Fruit fly (Drosophila melanogaster) whole organism, embryonic: ENCODE data around the gene red.

Source experiments
- Awh ChIP-seq: fragments of 200-800 bp; sonication (Bioruptor generic); IDR thresholded peaks from 2 replicates; pipeline ENCODE4, ENCODE4 v1.3.6; 2022; ENCODE audit warnings: missing biosample characterization, missing genetic modification characterization
- B-H2 ChIP-seq: fragments of 200-800 bp; sonication (Bioruptor generic); optimal IDR thresholded peaks from 2 replicates; lab custom pipeline; 2018; ENCODE audit warnings: missing biosample characterization, mild to moderate bottlenecking, missing genetic modification characterization
- CG10959 ChIP-seq: fragments of 200-800 bp; sonication (Bioruptor generic); IDR thresholded peaks from 2 replicates; pipeline ENCODE4 v1.3.6; 2022; ENCODE audit warnings: missing biosample characterization, missing genetic modification characterization
- CG11093 ChIP-seq: fragments of 200-800 bp; sonication (Bioruptor generic); IDR thresholded peaks from 3 replicates; pipeline ENCODE4 v1.3.6; 2022; ENCODE audit warnings: missing biosample characterization, missing genetic modification characterization
- CG13123 ChIP-seq: fragments of 200-800 bp; sonication (Bioruptor generic); optimal IDR thresholded peaks from 2 replicates; lab custom pipeline; 2016; ENCODE audit warnings: missing biosample characterization, missing genetic modification characterization
- CG13894 ChIP-seq: fragments of 200-800 bp; sonication (Bioruptor generic); optimal IDR thresholded peaks from 3 replicates; lab custom pipeline; 2018; ENCODE audit warnings: missing biosample characterization, mild to moderate bottlenecking, missing genetic modification characterization, moderate library complexity
- CG15479 ChIP-seq: fragments of 200-800 bp; sonication (Bioruptor generic); optimal IDR thresholded peaks from 3 replicates; lab custom pipeline; 2019; ENCODE audit warnings: missing biosample characterization, mild to moderate bottlenecking, missing genetic modification characterization, moderate library complexity
- CG15696 ChIP-seq: fragments of 200-800 bp; sonication (Bioruptor generic); optimal IDR thresholded peaks from 2 replicates; lab custom pipeline; 2019; ENCODE audit warnings: missing biosample characterization, mild to moderate bottlenecking, missing genetic modification characterization, moderate library complexity
- CG17359 ChIP-seq: fragments of 200-800 bp; sonication (Bioruptor generic); optimal IDR thresholded peaks from 3 replicates; lab custom pipeline; 2018; ENCODE audit warnings: missing biosample characterization, mild to moderate bottlenecking, missing genetic modification characterization, moderate library complexity
- CG17568 ChIP-seq: fragments of 200-800 bp; sonication (Bioruptor generic); optimal IDR thresholded peaks from 2 replicates; lab custom pipeline; 2018; ENCODE audit warnings: missing biosample characterization, mild to moderate bottlenecking, missing genetic modification characterization, moderate library complexity
- CG17802 ChIP-seq: fragments of 200-800 bp; sonication (Bioruptor generic); optimal IDR thresholded peaks from 2 replicates; lab custom pipeline; 2018; ENCODE audit warnings: missing biosample characterization, mild to moderate bottlenecking, missing genetic modification characterization, moderate library complexity
- CG3163 ChIP-seq: fragments of 200-800 bp; sonication (Bioruptor generic); optimal IDR thresholded peaks from 3 replicates; lab custom pipeline; 2016; ENCODE audit warnings: missing biosample characterization, missing genetic modification characterization
- CG32767 ChIP-seq: fragments of 200-800 bp; sonication (Bioruptor generic); IDR thresholded peaks from 2 replicates; pipeline ENCODE4 v1.3.6; 2022; ENCODE audit warnings: missing biosample characterization, missing genetic modification characterization
- CG32772 ChIP-seq: fragments of 200-800 bp; sonication (Bioruptor generic); IDR thresholded peaks from 2 replicates; pipeline ENCODE4 v1.3.6; 2022; ENCODE audit warnings: missing biosample characterization, missing genetic modification characterization
- CG6175 ChIP-seq: fragments of 200-800 bp; sonication (Bioruptor generic); IDR thresholded peaks from 3 replicates; pipeline ENCODE4 v1.3.6; 2022; ENCODE audit warnings: missing biosample characterization, missing genetic modification characterization
- CG8281 ChIP-seq: fragments of 200-800 bp; sonication (Bioruptor generic); optimal IDR thresholded peaks from 2 replicates; lab custom pipeline; 2018; ENCODE audit warnings: missing biosample characterization, mild to moderate bottlenecking, missing genetic modification characterization, moderate library complexity
- CG8359 ChIP-seq: fragments of 200-800 bp; sonication (Bioruptor generic); optimal IDR thresholded peaks from 2 replicates; lab custom pipeline; 2017; ENCODE audit warnings: missing biosample characterization, mild to moderate bottlenecking, missing genetic modification characterization, borderline replicate concordance
- CG8478 ChIP-seq: fragments of >200 bp; optimal IDR thresholded peaks from 2 replicates; lab custom pipeline; 2018
- Chrac-16 ChIP-seq: fragments of 200-800 bp; sonication (Bioruptor generic); optimal IDR thresholded peaks from 3 replicates; lab custom pipeline; 2016; ENCODE audit warnings: missing biosample characterization, missing genetic modification characterization
- Dip2 ChIP-seq: fragments of 200-800 bp; sonication (Bioruptor generic); IDR thresholded peaks from 2 replicates; pipeline ENCODE4 v1.3.6; 2022; ENCODE audit warnings: missing biosample characterization, missing genetic modification characterization
- HHEX ChIP-seq: fragments of 200-800 bp; sonication (Bioruptor generic); optimal IDR thresholded peaks from 3 replicates; lab custom pipeline; 2017; ENCODE audit warnings: missing biosample characterization, mild to moderate bottlenecking, missing genetic modification characterization, missing genetic modification reagents
- Hr78 ChIP-seq, 2 experiments: fragments of 200-800 bp in 1 of 2; fragments of >200 bp in 1 of 2; sonication (Bioruptor generic) in 1 of 2; optimal IDR thresholded peaks; 2 replicates each; lab custom pipeline; 2017 to 2019; ENCODE audit warnings: missing biosample characterization in 2 of 2, missing genetic modification characterization in 2 of 2, mild to moderate bottlenecking in 1 of 2, moderate library complexity in 1 of 2
- MESR4 ChIP-seq: fragments of 200-800 bp; sonication (Bioruptor generic); optimal IDR thresholded peaks from 2 replicates; lab custom pipeline; 2018; ENCODE audit warnings: missing biosample characterization, mild to moderate bottlenecking, missing genetic modification characterization, moderate library complexity
- Neu2 ChIP-seq: fragments of 200-800 bp; sonication (Bioruptor generic); optimal IDR thresholded peaks from 3 replicates; lab custom pipeline; 2016; ENCODE audit warnings: missing biosample characterization, missing genetic modification characterization, borderline replicate concordance
- Sox102F ChIP-seq: fragments of 200-800 bp; sonication (Bioruptor generic); optimal IDR thresholded peaks from 2 replicates; lab custom pipeline; 2018; ENCODE audit warnings: missing biosample characterization, mild to moderate bottlenecking, missing genetic modification characterization, moderate library complexity
- Spps ChIP-seq: fragments of 200-800 bp; sonication (Bioruptor generic); optimal IDR thresholded peaks from 2 replicates; lab custom pipeline; 2018; ENCODE audit warnings: missing biosample characterization, mild to moderate bottlenecking, missing genetic modification characterization
- Taf1 ChIP-seq: fragments of 200-800 bp; sonication (Bioruptor generic); IDR thresholded peaks from 2 replicates; pipeline ENCODE4 v1.3.6; 2022; ENCODE audit warnings: missing biosample characterization, missing genetic modification characterization
- Usf ChIP-seq: fragments of 200-800 bp; sonication (Bioruptor generic); optimal IDR thresholded peaks from 2 replicates; lab custom pipeline; 2017; ENCODE audit warnings: missing genotype, missing biosample characterization, missing genetic modification characterization
- ara ChIP-seq: fragments of 200-800 bp; sonication (Bioruptor generic); IDR thresholded peaks from 2 replicates; pipeline ENCODE4 v1.3.6; 2022; ENCODE audit warnings: missing biosample characterization, missing genetic modification characterization
- ato ChIP-seq: fragments of 200-800 bp; sonication (Bioruptor generic); IDR thresholded peaks from 2 replicates; pipeline ENCODE4 v1.3.6; 2022; ENCODE audit warnings: missing biosample characterization, missing genetic modification characterization; ENCODE audit not compliant: partially characterized antibody
- bab2 ChIP-seq: fragments of 200-800 bp; sonication (Bioruptor generic); optimal IDR thresholded peaks from 2 replicates; lab custom pipeline; 2016; ENCODE audit warnings: missing biosample characterization, missing genetic modification characterization
- crc ChIP-seq: fragments of 200-800 bp; sonication (Bioruptor generic); optimal IDR thresholded peaks from 2 replicates; lab custom pipeline; 2016; ENCODE audit warnings: missing biosample characterization, missing genetic modification characterization
- cwo ChIP-seq: fragments of 200-800 bp; sonication (Bioruptor generic); optimal IDR thresholded peaks from 3 replicates; lab custom pipeline; 2017; ENCODE audit warnings: missing biosample characterization, missing genetic modification characterization, mild to moderate bottlenecking, moderate library complexity, missing genetic modification reagents
- grau ChIP-seq: fragments of 200-800 bp; optimal IDR thresholded peaks from 3 replicates; lab custom pipeline; 2019; ENCODE audit warnings: missing biosample characterization, mild to moderate bottlenecking, missing genetic modification characterization, moderate library complexity
- grn ChIP-seq: fragments of 200-800 bp; sonication (Bioruptor generic); optimal IDR thresholded peaks from 3 replicates; lab custom pipeline; 2017; ENCODE audit warnings: missing biosample characterization, missing genetic modification characterization
- insv ChIP-seq, 2 experiments: fragments of 200-800 bp; sonication (Bioruptor generic); optimal IDR thresholded peaks; 3 replicates each; lab custom pipeline; 2016 to 2018; ENCODE audit warnings: missing biosample characterization in 2 of 2, missing genetic modification characterization in 2 of 2
- kah ChIP-seq: fragments of 200-800 bp; sonication (Bioruptor generic); optimal IDR thresholded peaks from 2 replicates; lab custom pipeline; 2018; ENCODE audit warnings: missing biosample characterization, mild to moderate bottlenecking, missing genetic modification characterization
- lab ChIP-seq: fragments of 200-800 bp; sonication (Bioruptor generic); optimal IDR thresholded peaks from 3 replicates; lab custom pipeline; 2017; ENCODE audit warnings: missing biosample characterization, missing genetic modification characterization, mild to moderate bottlenecking, moderate library complexity, missing genetic modification reagents
- maf-S ChIP-seq: fragments of 200-800 bp; sonication (Bioruptor generic); optimal IDR thresholded peaks from 2 replicates; lab custom pipeline; 2016; ENCODE audit warnings: missing biosample characterization, missing genetic modification characterization
- pb ChIP-seq: fragments of 200-800 bp; sonication (Bioruptor generic); optimal IDR thresholded peaks from 3 replicates; lab custom pipeline; 2016; ENCODE audit warnings: missing biosample characterization, missing genetic modification characterization
- ro ChIP-seq: fragments of 200-800 bp; sonication (Bioruptor generic); IDR thresholded peaks from 2 replicates; pipeline ENCODE4 v1.3.6; 2022; ENCODE audit warnings: missing biosample characterization, missing genetic modification characterization
- sens ChIP-seq: fragments of 200-800 bp; sonication (Bioruptor generic); peaks from one replicate; lab custom pipeline; 2016; ENCODE audit warnings: missing biosample characterization, missing genetic modification characterization
- slbo ChIP-seq: fragments of 200-800 bp; sonication (Bioruptor generic); IDR thresholded peaks from 2 replicates; pipeline ENCODE4 v1.3.6; 2022; ENCODE audit warnings: missing biosample characterization, missing genetic modification characterization
- so ChIP-seq: fragments of 200-800 bp; sonication (Bioruptor generic); IDR thresholded peaks from 3 replicates; pipeline ENCODE4 v1.3.6; 2022; ENCODE audit warnings: missing biosample characterization, missing genetic modification characterization
- tna ChIP-seq: fragments of 200-800 bp; sonication (Bioruptor generic); IDR thresholded peaks from 2 replicates; pipeline ENCODE4 v1.3.6; 2022; ENCODE audit warnings: missing biosample characterization, missing genetic modification characterization; ENCODE audit not compliant: partially characterized antibody
- tx ChIP-seq: fragments of 200-800 bp; sonication (Bioruptor generic); optimal IDR thresholded peaks from 2 replicates; lab custom pipeline; 2016; ENCODE audit warnings: missing biosample characterization, missing genetic modification characterization
- unpg ChIP-seq: fragments of 200-800 bp; sonication (Bioruptor generic); optimal IDR thresholded peaks from 3 replicates; lab custom pipeline; 2018; ENCODE audit warnings: missing biosample characterization, mild to moderate bottlenecking, missing genetic modification characterization, moderate library complexity
- wek ChIP-seq: fragments of 200-800 bp; sonication (Bioruptor generic); optimal IDR thresholded peaks from 3 replicates; lab custom pipeline; 2018; ENCODE audit warnings: missing biosample characterization, mild to moderate bottlenecking, missing genetic modification characterization, moderate library complexity
- zen ChIP-seq: fragments of 200-800 bp; sonication (Bioruptor generic); optimal IDR thresholded peaks from 3 replicates; lab custom pipeline; 2018; ENCODE audit warnings: missing biosample characterization, mild to moderate bottlenecking, missing genetic modification characterization, moderate library complexity

red gene

DNA sequence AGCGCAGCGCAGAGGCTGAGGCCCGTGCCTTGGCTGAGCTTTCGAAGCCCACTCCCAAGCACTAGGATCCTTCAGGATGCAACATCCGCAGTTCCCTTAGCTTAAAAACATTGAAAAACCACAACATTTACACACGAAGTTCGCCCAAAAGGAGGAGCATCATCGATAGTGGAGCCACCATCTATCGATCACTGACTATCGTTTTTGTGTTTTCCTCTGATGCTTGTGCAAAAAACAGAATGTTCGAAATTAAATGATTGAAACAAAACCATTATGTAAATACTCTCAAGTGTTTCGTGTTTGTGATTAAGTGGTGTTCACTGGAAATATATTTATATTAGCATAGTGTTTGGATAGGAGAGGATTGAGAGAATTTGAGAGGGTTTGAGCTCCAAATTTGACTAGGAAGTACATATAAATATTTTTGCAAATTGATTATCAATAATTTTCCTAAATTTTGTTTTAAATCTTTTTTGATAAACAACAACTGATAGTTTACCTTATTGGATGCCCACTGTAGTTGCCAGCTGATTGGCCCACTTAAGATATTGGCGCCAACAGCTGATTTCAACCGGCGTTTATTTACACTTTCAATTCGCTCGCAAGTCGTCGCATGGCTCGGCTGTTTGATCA, 38.7 kb downstream of the red start, which contains the start of gene spn-B (continued):
- TF ChIP-seq HHEX (GFP tag; lab: Kevin White, UChicago), result peak; percentile 77
- TF ChIP-seq Usf, result peak; percentile 25
- peak; percentile 58 for TF ChIP-seq CG32767 (GFP tag; lab: Robert Waterston, UW)
- TF ChIP-seq wek (GFP tag; lab: Kevin White, UChicago), result no peak
- peak; percentile 31 for TF ChIP-seq maf-S (GFP tag; lab: Kevin White, UChicago)
- TF ChIP-seq grn, result peak; percentile 39
- TF ChIP-seq tx (GFP tag; lab: Kevin White, UChicago), result peak; percentile 0
- TF ChIP-seq CG8359 (GFP tag; lab: Kevin White, UChicago), result peak; percentile 43
- peak; percentile 50 for TF ChIP-seq CG8281 (tag; lab: Kevin White, UChicago)
- peak; percentile 82 for TF ChIP-seq lab (GFP tag; lab: Kevin White, UChicago)
- TF ChIP-seq Taf1, result no peak
- TF ChIP-seq CG17359 (tag; lab: Kevin White, UChicago), result peak; percentile 80
- TF ChIP-seq CG15479 (GFP tag; lab: Kevin White, UChicago), result no peak
- TF ChIP-seq CG8478 (lab: Kevin White, UChicago), result no peak
- peak; percentile 23 for TF ChIP-seq CG17802
- TF ChIP-seq ato (GFP tag; lab: Robert Waterston, UW), result no peak
- TF ChIP-seq CG11093 (GFP tag; lab: Robert Waterston, UW), result peak; percentile 66; the same call in 2 of the 3 replicates
- peak; percentile 70 for TF ChIP-seq B-H2 (GFP tag; lab: Kevin White, UChicago)
- peak; percentile 98 for TF ChIP-seq grau (tag; lab: Kevin White, UChicago)
- TF ChIP-seq ara, result peak; percentile 50; the same call in 1 of the 2 replicates
- peak; percentile 70 for TF ChIP-seq slbo (GFP tag; lab: Robert Waterston, UW)
- TF ChIP-seq CG32772 (GFP tag; lab: Robert Waterston, UW), result 0 out of 2 replicates have a peak, but pooled peaks have one; percentile 48
- peak; percentile 66 for TF ChIP-seq zen (tag; lab: Kevin White, UChicago)
- TF ChIP-seq pb (GFP tag; lab: Kevin White, UChicago), result peak; percentile 49
- TF ChIP-seq unpg (GFP tag; lab: Kevin White, UChicago), result peak; percentile 84
- no peak for TF ChIP-seq ro
- TF ChIP-seq insv (GFP tag; optimal IDR thresholded peaks at IDR 0.05; lab: Kevin White, UChicago), result peak in 1 of 2 experiments; percentile 32
- peak in 1 of 2 experiments; percentile 15 for TF ChIP-seq Hr78 (GFP tag; optimal IDR thresholded peaks at IDR 0.05; lab: Kevin White, UChicago)
- peak; percentile 71 for TF ChIP-seq bab2 (GFP tag; lab: Kevin White, UChicago)
- no peak for TF ChIP-seq CG6175 (GFP tag; lab: Robert Waterston, UW)
- TF ChIP-seq Sox102F (GFP tag; lab: Kevin White, UChicago), result peak; percentile 84
- TF ChIP-seq kah (GFP tag; lab: Kevin White, UChicago), result peak; percentile 32
- peak; percentile 75 for TF ChIP-seq CG15696 (tag; lab: Kevin White, UChicago)
- peak; percentile 98 for TF ChIP-seq sens (GFP tag; lab: Kevin White, UChicago)
- no peak for TF ChIP-seq tna
- no peak for TF ChIP-seq Neu2 (GFP tag; lab: Kevin White, UChicago)
- peak; percentile 82 for TF ChIP-seq CG17568 (GFP tag; lab: Kevin White, UChicago)
- 0 out of 3 replicates have a peak, but pooled peaks have one; percentile 17 for TF ChIP-seq so (GFP tag; lab: Robert Waterston, UW)
- no peak for TF ChIP-seq CG3163 (GFP tag; lab: Kevin White, UChicago)
- peak; percentile 71 for TF ChIP-seq Spps
- no peak for TF ChIP-seq Dip2 (GFP tag; lab: Robert Waterston, UW)
- TF ChIP-seq Chrac-16 (GFP tag; lab: Kevin White, UChicago), result peak; percentile 57
- TF ChIP-seq crc (GFP tag; lab: Kevin White, UChicago), result peak; percentile 30
- TF ChIP-seq CG13123 (GFP tag; lab: Kevin White, UChicago), result peak; percentile 63
- 0 out of 2 replicates have a peak, but pooled peaks have one; percentile 19 for TF ChIP-seq CG10959 (GFP tag; lab: Robert Waterston, UW)
- TF ChIP-seq Awh (GFP tag; lab: Robert Waterston, UW), result no peak
- peak; percentile 66 for TF ChIP-seq cwo
- TF ChIP-seq MESR4 (GFP tag; lab: Kevin White, UChicago), result no peak
- peak; percentile 56 for TF ChIP-seq CG13894 (tag; lab: Kevin White, UChicago)
